Fruit fly (Drosophila melanogaster) whole organism, embryonic: Measurements from ENCODE around the gene CG18473.

Experiments
- CG15601 ChIP-seq: fragments of 200-800 bp; sonication (Bioruptor generic); optimal IDR thresholded peaks from 3 replicates; lab custom pipeline; 2019; ENCODE audit warnings: missing biosample characterization, mild to moderate bottlenecking, missing genetic modification characterization, moderate library complexity
- CG16779 ChIP-seq: fragments of 200-800 bp; sonication (Bioruptor generic); IDR thresholded peaks from 2 replicates; pipeline ENCODE4 v1.3.6; 2022; ENCODE audit warnings: missing biosample characterization, missing genetic modification characterization
- CG30403 ChIP-seq: fragments of 200-800 bp; sonication (Bioruptor generic); optimal IDR thresholded peaks from 3 replicates; lab custom pipeline; 2016; ENCODE audit warnings: missing biosample characterization, missing genetic modification characterization
- CG33557 ChIP-seq: fragments of 200-800 bp; sonication (Bioruptor generic); optimal IDR thresholded peaks from 2 replicates; lab custom pipeline; 2019; ENCODE audit warnings: missing biosample characterization, mild to moderate bottlenecking, missing genetic modification characterization, moderate library complexity
- CG3726 ChIP-seq: fragments of 200-800 bp; sonication (Bioruptor generic); IDR thresholded peaks from 3 replicates; pipeline ENCODE4, ENCODE4 v1.3.6; 2022; ENCODE audit warnings: missing biosample characterization, missing genetic modification characterization
- CG6683 ChIP-seq: fragments of 200-800 bp; sonication (Bioruptor generic); optimal IDR thresholded peaks from 2 replicates; lab custom pipeline; 2017; ENCODE audit warnings: missing biosample characterization, mild to moderate bottlenecking, missing genetic modification characterization, missing genetic modification reagents
- Hr39 ChIP-seq: fragments of >200 bp; optimal IDR thresholded peaks from 2 replicates; lab custom pipeline; 2017
- Ravus ChIP-seq: fragments of 200-800 bp; sonication (Bioruptor generic); IDR thresholded peaks from 2 replicates; pipeline ENCODE4 v1.3.6; 2022; ENCODE audit warnings: missing biosample characterization, missing genetic modification characterization
- bsh ChIP-seq, 2 experiments: fragments of 200-800 bp; sonication (Bioruptor generic); optimal IDR thresholded peaks; 2 replicates each; lab custom pipeline; 2017 to 2018; ENCODE audit warnings: mild to moderate bottlenecking in 2 of 2, missing biosample characterization in 2 of 2, missing genetic modification characterization in 2 of 2, moderate library complexity in 1 of 2
- caup ChIP-seq: fragments of 200-800 bp; sonication (Bioruptor generic); optimal IDR thresholded peaks from 3 replicates; lab custom pipeline; 2017; ENCODE audit warnings: missing biosample characterization, mild to moderate bottlenecking, missing genetic modification characterization, moderate library complexity; ENCODE audit not compliant: severe bottlenecking
- esg ChIP-seq: fragments of 200-800 bp; sonication (Bioruptor generic); conservative IDR thresholded peaks from 2 replicates; pipeline ENCODE4 v1.3.6; 2022; ENCODE audit warnings: missing biosample characterization, missing genetic modification characterization
- gcm ChIP-seq: fragments of 200-800 bp; sonication (Bioruptor generic); optimal IDR thresholded peaks from 2 replicates; lab custom pipeline; 2019; ENCODE audit warnings: missing biosample characterization, mild to moderate bottlenecking, missing genetic modification characterization, moderate library complexity
- hkb ChIP-seq, 2 experiments: fragments of 200-800 bp in 1 of 2; fragments of >200 bp in 1 of 2; sonication (Bioruptor generic) in 1 of 2; IDR thresholded peaks in 1 of 2; optimal IDR thresholded peaks in 1 of 2; 2 replicates each; pipeline versions ENCODE4 v1.3.6 to Lab custom; 2017 to 2022; ENCODE audit warnings: missing biosample characterization in 1 of 2, missing genetic modification characterization in 1 of 2
- jigr1 ChIP-seq: fragments of 200-800 bp; sonication (Bioruptor generic); IDR thresholded peaks from 3 replicates; pipeline ENCODE4 v1.3.6; 2022; ENCODE audit warnings: missing biosample characterization, missing genetic modification characterization

DNA sequence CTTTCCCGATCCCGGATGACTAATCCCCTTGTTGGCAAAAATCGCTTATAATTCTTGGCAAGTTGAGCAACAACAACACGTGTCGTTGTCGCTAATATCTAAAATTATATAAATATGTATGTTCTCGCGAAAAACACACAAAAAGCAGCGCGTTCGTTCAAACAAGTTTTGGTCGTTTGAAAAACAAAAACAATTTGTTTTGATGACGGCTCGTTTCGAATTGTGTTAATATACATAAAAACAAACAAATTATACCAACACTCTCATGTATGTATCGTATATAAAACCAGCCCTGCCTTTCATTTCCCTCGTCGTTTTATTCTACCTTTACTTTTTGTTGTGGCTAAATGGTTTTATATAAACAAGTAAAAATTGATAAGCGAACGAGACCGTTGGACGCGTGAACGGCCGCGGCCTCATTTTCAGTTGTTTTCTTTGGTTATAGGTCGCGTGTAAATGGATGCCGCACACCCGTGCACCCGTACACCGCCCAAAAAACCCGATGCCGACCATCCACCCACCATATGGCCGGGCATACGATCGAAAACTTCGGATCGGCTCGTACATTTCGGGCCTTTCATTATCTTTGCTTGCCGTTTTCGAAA, 18.8 kb upstream of the CG18473 start:
- TF ChIP-seq Ravus (GFP tag; lab: Robert Waterston, UW) (no peak), jigr1 (GFP tag; lab: Robert Waterston, UW) (no peak), CG30403 (GFP tag; lab: Kevin White, UChicago) (no peak), CG33557 (GFP tag; lab: Kevin White, UChicago) (no peak), bsh (GFP tag; optimal IDR thresholded peaks at IDR 0.05; lab: Kevin White, UChicago) (no peak), caup (GFP tag; lab: Kevin White, UChicago) (no peak), CG3726 (GFP tag; lab: Robert Waterston, UW) (no peak), gcm (GFP tag; lab: Kevin White, UChicago) (no peak), Hr39 (lab: Kevin White, UChicago) (no peak), hkb (optimal IDR thresholded peaks at IDR 0.05; lab: Kevin White, UChicago) (no peak), hkb (GFP tag; IDR thresholded peaks at IDR 0.05; lab: Robert Waterston, UW) (no peak), CG15601 (tag; lab: Kevin White, UChicago) (no peak), CG6683 (GFP tag; lab: Kevin White, UChicago) (no peak), esg (GFP tag; lab: Robert Waterston, UW) (no peak), CG16779 (GFP tag; lab: Robert Waterston, UW) (no peak)
